Fruit fly (Drosophila melanogaster): Measurements from ENCODE around the gene CG44194.

dm6 chr3R:12974447-12974846, 23.1 kb downstream of the CG44194 start:
- TF ChIP-seq esn (GFP tag; optimal IDR thresholded peaks at IDR 0.05) (no peak), Sox14 (GFP tag; optimal IDR thresholded peaks at IDR 0.05) (no peak)

All from whole organism, prepupa.